Worm (Caenorhabditis elegans) whole organism, midembryonic: ENCODE measurements around the gene F08F3.10.

Experiments
- T22C8.4 ChIP-seq: fragments of 200-800 bp; sonication (Bioruptor generic); IDR thresholded peaks from 2 replicates; pipeline ENCODE4 v1.3.6; 2022; ENCODE audit warnings: missing genetic modification characterization, missing compliant biosample characterization
- cog-1 ChIP-seq: sonication (generic microtip); optimal IDR thresholded peaks from 2 replicates; lab custom pipeline; 2016; ENCODE audit warnings: missing genetic modification characterization, missing compliant biosample characterization
- flt-1 ChIP-seq: fragments of 200-800 bp; sonication (Bioruptor generic); IDR thresholded peaks from 2 replicates; pipeline ENCODE4 v1.3.6; 2022; ENCODE audit warnings: missing genetic modification characterization, missing compliant biosample characterization
- klf-2 ChIP-seq: fragments of 200-800 bp; sonication (Bioruptor generic); conservative IDR thresholded peaks from 2 replicates; pipeline ENCODE4 v1.3.6; 2022; ENCODE audit warnings: missing genetic modification reagents, missing genetic modification characterization, missing compliant biosample characterization
- med-1 ChIP-seq: sonication (generic microtip); optimal IDR thresholded peaks from 2 replicates; lab custom pipeline; 2017; ENCODE audit warnings: missing genetic modification characterization, mild to moderate bottlenecking, missing compliant biosample characterization, antibody characterized with exemption, missing genetic modification reagents; ENCODE audit not compliant: insufficient read depth
- ref-1 ChIP-seq: fragments of 200-800 bp; sonication (Bioruptor generic); conservative IDR thresholded peaks from 2 replicates; pipeline ENCODE4 v1.3.6; 2022; ENCODE audit warnings: missing genetic modification reagents, missing genetic modification characterization, missing compliant biosample characterization
- tab-1 ChIP-seq: fragments of 200-800 bp; sonication (Bioruptor generic); IDR thresholded peaks from 2 replicates; pipeline ENCODE4 v1.3.6; 2022; ENCODE audit warnings: missing genetic modification characterization, missing compliant biosample characterization
- ztf-23 ChIP-seq: fragments of 200-800 bp; sonication (Bioruptor generic); IDR thresholded peaks from 2 replicates; pipeline ENCODE4 v1.3.6; 2022; ENCODE audit warnings: missing genetic modification reagents, missing genetic modification characterization, missing compliant biosample characterization
- ztf-29 ChIP-seq: fragments of 200-800 bp; sonication (Bioruptor generic); IDR thresholded peaks from 2 replicates; pipeline ENCODE4 v1.3.6; 2022; ENCODE audit warnings: missing genetic modification reagents, missing genetic modification characterization, missing compliant biosample characterization

F08F3.10 gene

ce11 chrV:5439068-5439467, 25.9 kb downstream of the F08F3.10 start, which contains the start of gene snpc-1.3:
snpc-1.3 (minus strand) TSS chrV:5439168.
- TF ChIP-seq ztf-23 (GFP tag; lab: Robert Waterston, UW): no peak
- TF ChIP-seq med-1 (GFP tag; lab: Kevin White, UChicago): no peak
- no peak for TF ChIP-seq ref-1 (GFP tag; lab: Robert Waterston, UW)
- TF ChIP-seq cog-1 (tag; lab: Kevin White, UChicago): no peak
- TF ChIP-seq tab-1 (GFP tag; lab: Robert Waterston, UW): no peak
- no peak for TF ChIP-seq ztf-29 (GFP tag; lab: Robert Waterston, UW)
- TF ChIP-seq flt-1 (GFP tag; lab: Robert Waterston, UW): no peak
- no peak for TF ChIP-seq T22C8.4 (GFP tag; lab: Robert Waterston, UW)
- TF ChIP-seq klf-2: no peak

ce11 chrV:5442366-5442765, 29.2 kb downstream of the F08F3.10 start:
- TF ChIP-seq ztf-29 (GFP tag; lab: Robert Waterston, UW) (no peak), klf-2 (no peak), tab-1 (GFP tag; lab: Robert Waterston, UW) (no peak), T22C8.4 (GFP tag; lab: Robert Waterston, UW) (no peak), ref-1 (GFP tag; lab: Robert Waterston, UW) (no peak), flt-1 (GFP tag; lab: Robert Waterston, UW) (no peak), med-1 (GFP tag; lab: Kevin White, UChicago) (no peak), ztf-23 (GFP tag; lab: Robert Waterston, UW) (no peak), cog-1 (tag; lab: Kevin White, UChicago) (no peak)

- TF ChIP-seq klf-2: no peak
- no peak for TF ChIP-seq T22C8.4 (GFP tag; lab: Robert Waterston, UW)
- no peak for TF ChIP-seq flt-1 (GFP tag; lab: Robert Waterston, UW)
- TF ChIP-seq cog-1 (tag; lab: Kevin White, UChicago): no peak
- TF ChIP-seq ref-1 (GFP tag; lab: Robert Waterston, UW): no peak
- TF ChIP-seq ztf-29 (GFP tag; lab: Robert Waterston, UW): no peak
- TF ChIP-seq ztf-23 (GFP tag; lab: Robert Waterston, UW): no peak
- no peak for TF ChIP-seq tab-1 (GFP tag; lab: Robert Waterston, UW)
- TF ChIP-seq med-1 (GFP tag; lab: Kevin White, UChicago): no peak
Observed at ce11 chrV:5444037-5444436, 30.9 kb downstream of the F08F3.10 start.

ce11 chrV:5445839-5446238, 32.7 kb downstream of the F08F3.10 start, which contains the start of gene F08F3.1:
F08F3.1 (plus strand) TSS chrV:5446139.
- no peak for TF ChIP-seq med-1 (GFP tag; lab: Kevin White, UChicago)
- no peak for TF ChIP-seq tab-1 (GFP tag; lab: Robert Waterston, UW)
- TF ChIP-seq ztf-29 (GFP tag; lab: Robert Waterston, UW): no peak
- TF ChIP-seq klf-2: no peak

ce11 chrV:5447057-5447456, 33.9 kb downstream of the F08F3.10 start:
- no peak for TF ChIP-seq ztf-29 (GFP tag; lab: Robert Waterston, UW)
- TF ChIP-seq klf-2: no peak
- TF ChIP-seq flt-1 (GFP tag; lab: Robert Waterston, UW): no peak
- no peak for TF ChIP-seq med-1 (GFP tag; lab: Kevin White, UChicago)
- TF ChIP-seq T22C8.4 (GFP tag; lab: Robert Waterston, UW): no peak
- no peak for TF ChIP-seq tab-1 (GFP tag; lab: Robert Waterston, UW)
- TF ChIP-seq ztf-23 (GFP tag; lab: Robert Waterston, UW): no peak
- no peak for TF ChIP-seq cog-1 (tag; lab: Kevin White, UChicago)
- no peak for TF ChIP-seq ref-1 (GFP tag; lab: Robert Waterston, UW)

- TF ChIP-seq klf-2: no peak
- no peak for TF ChIP-seq ztf-23 (GFP tag; lab: Robert Waterston, UW)
- no peak for TF ChIP-seq tab-1 (GFP tag; lab: Robert Waterston, UW)
- no peak for TF ChIP-seq flt-1 (GFP tag; lab: Robert Waterston, UW)
- TF ChIP-seq ztf-29 (GFP tag; lab: Robert Waterston, UW): no peak
- TF ChIP-seq cog-1 (tag; lab: Kevin White, UChicago): no peak
- TF ChIP-seq med-1 (GFP tag; lab: Kevin White, UChicago): no peak
- no peak for TF ChIP-seq T22C8.4 (GFP tag; lab: Robert Waterston, UW)
- no peak for TF ChIP-seq ref-1 (GFP tag; lab: Robert Waterston, UW)
Observed at ce11 chrV:5450742-5451141, 37.6 kb downstream of the F08F3.10 start.

- TF ChIP-seq cog-1 (tag; lab: Kevin White, UChicago): no peak
Observed at ce11 chrV:5453615-5454014, 40.5 kb downstream of the F08F3.10 start, which contains the start of gene glc-3. glc-3 (minus strand) TSS chrV:5453715.

ce11 chrV:5454955-5455354, 41.8 kb downstream of the F08F3.10 start:
- TF ChIP-seq klf-2: no peak
- no peak for TF ChIP-seq ztf-29 (GFP tag; lab: Robert Waterston, UW)
- TF ChIP-seq ztf-23 (GFP tag; lab: Robert Waterston, UW): no peak
- no peak for TF ChIP-seq flt-1 (GFP tag; lab: Robert Waterston, UW)
- no peak for TF ChIP-seq ref-1 (GFP tag; lab: Robert Waterston, UW)

- TF ChIP-seq med-1 (GFP tag; lab: Kevin White, UChicago) (no peak), klf-2 (no peak), ztf-23 (GFP tag; lab: Robert Waterston, UW) (no peak), flt-1 (GFP tag; lab: Robert Waterston, UW) (no peak), T22C8.4 (GFP tag; lab: Robert Waterston, UW) (no peak), cog-1 (tag; lab: Kevin White, UChicago) (no peak), tab-1 (GFP tag; lab: Robert Waterston, UW) (no peak), ref-1 (GFP tag; lab: Robert Waterston, UW) (no peak), ztf-29 (GFP tag; lab: Robert Waterston, UW) (no peak)
Observed at ce11 chrV:5459806-5460205, 46.7 kb downstream of the F08F3.10 start, which contains the start of gene ZC317.2. ZC317.2 (plus strand) TSS chrV:5460106.

- no peak for TF ChIP-seq ref-1 (GFP tag; lab: Robert Waterston, UW)
- TF ChIP-seq tab-1 (GFP tag; lab: Robert Waterston, UW): no peak
- TF ChIP-seq med-1 (GFP tag; lab: Kevin White, UChicago): no peak
- TF ChIP-seq ztf-23 (GFP tag; lab: Robert Waterston, UW): no peak
- no peak for TF ChIP-seq cog-1 (tag; lab: Kevin White, UChicago)
- TF ChIP-seq flt-1 (GFP tag; lab: Robert Waterston, UW): no peak
- TF ChIP-seq klf-2: no peak
- TF ChIP-seq ztf-29 (GFP tag; lab: Robert Waterston, UW): no peak
- no peak for TF ChIP-seq T22C8.4 (GFP tag; lab: Robert Waterston, UW)
Observed at ce11 chrV:5462894-5463293, 49.7 kb downstream of the F08F3.10 start, which contains the start of gene srg-67. srg-67 (minus strand) TSS chrV:5462994.
